Worm (Caenorhabditis elegans) whole organism, early embryonic: ENCODE results near the gene Y54G2A.7.

ENCODE experiments used
- B0310.2 ChIP-seq: sonication (generic microtip); optimal IDR thresholded peaks from 2 replicates; lab custom pipeline; 2016; ENCODE audit warnings: mild to moderate bottlenecking, missing genetic modification characterization, missing compliant biosample characterization
- F13C5.2 ChIP-seq: sonication (generic microtip); optimal IDR thresholded peaks from 2 replicates; lab custom pipeline; 2017; ENCODE audit warnings: mild to moderate bottlenecking, missing genetic modification characterization, inconsistent platforms, missing compliant biosample characterization
- ama-1 ChIP-seq: fragments of 150-350 bp; optimal IDR thresholded peaks from 2 replicates; lab custom pipeline; 2014
- ceh-36 ChIP-seq: sonication (generic microtip); optimal IDR thresholded peaks from 2 replicates; lab custom pipeline; 2016; ENCODE audit warnings: missing genetic modification characterization, inconsistent platforms, missing compliant biosample characterization
- ets-7 ChIP-seq: sonication (generic microtip); optimal IDR thresholded peaks from 2 replicates; lab custom pipeline; 2016; ENCODE audit warnings: missing genotype, missing genetic modification characterization, missing compliant biosample characterization
- hmbx-1 ChIP-seq: sonication (generic microtip); optimal IDR thresholded peaks from 2 replicates; lab custom pipeline; 2016; ENCODE audit warnings: mild to moderate bottlenecking, missing genetic modification characterization, missing compliant biosample characterization
- hmg-4 ChIP-seq: fragments of 200-800 bp; sonication (Bioruptor generic); optimal IDR thresholded peaks from 2 replicates; lab custom pipeline; 2018; ENCODE audit warnings: mild to moderate bottlenecking, missing genetic modification characterization, missing compliant biosample characterization
- hnd-1 ChIP-seq: sonication (generic microtip); optimal IDR thresholded peaks from 2 replicates; lab custom pipeline; 2016; ENCODE audit warnings: missing genetic modification characterization, missing compliant biosample characterization
- pes-1 ChIP-seq: fragments of 200-800 bp; sonication (Bioruptor generic); IDR thresholded peaks from 2 replicates; pipeline ENCODE4 v1.3.6; 2022; ENCODE audit warnings: missing genetic modification reagents, missing genetic modification characterization, missing compliant biosample characterization
- scrt-1 ChIP-seq: fragments of 200-800 bp; sonication (Bioruptor generic); IDR thresholded peaks from 2 replicates; pipeline ENCODE4 v1.3.6; 2022; ENCODE audit warnings: missing genetic modification characterization, missing compliant biosample characterization
- sea-1 ChIP-seq: fragments of 200-800 bp; sonication (Bioruptor generic); conservative IDR thresholded peaks from 2 replicates; pipeline ENCODE4 v1.3.6; 2022; ENCODE audit warnings: missing genetic modification characterization, missing compliant biosample characterization
- tbx-11 ChIP-seq: fragments of 200-800 bp; sonication (Bioruptor generic); IDR thresholded peaks from 2 replicates; pipeline ENCODE4 v1.3.6; 2022; ENCODE audit warnings: missing genetic modification characterization, missing compliant biosample characterization
- tra-4 ChIP-seq: sonication (generic microtip); optimal IDR thresholded peaks from 2 replicates; lab custom pipeline; 2017; ENCODE audit warnings: missing genetic modification characterization, missing compliant biosample characterization

ce11 chrIV:2803652-2804051 lies 34.8 kb upstream of the Y54G2A.7 start, which contains the start of gene Y54G2A.32:
- TF ChIP-seq ceh-36 (no peak), F13C5.2 (tag; lab: Kevin White, UChicago) (no peak), tra-4 (tag; lab: Kevin White, UChicago) (no peak), ama-1 (no peak), sea-1 (GFP tag; lab: Robert Waterston, UW) (no peak), pes-1 (GFP tag; lab: Robert Waterston, UW) (no peak), scrt-1 (GFP tag; lab: Robert Waterston, UW) (no peak), hmbx-1 (no peak), hnd-1 (tag; lab: Kevin White, UChicago) (no peak), ets-7 (tag; lab: Kevin White, UChicago) (no peak), tbx-11 (GFP tag; lab: Robert Waterston, UW) (no peak), hmg-4 (GFP tag; lab: Kevin White, UChicago) (no peak), B0310.2 (tag; lab: Kevin White, UChicago) (no peak)
